Worm (Caenorhabditis elegans) whole organism, midembryonic: ENCODE results near the gene F36H12.5.
"Not testable (repeated sequence)": the region's sequence is repeated elsewhere in the genome, so short reads cannot be mapped to it uniquely, and the experiment has no call there.

Experiments used
- T22C8.4 ChIP-seq: fragments of 200-800 bp; sonication (Bioruptor generic); IDR thresholded peaks from 2 replicates; pipeline ENCODE4 v1.3.6; 2022; ENCODE audit warnings: missing genetic modification characterization, missing compliant biosample characterization
- cog-1 ChIP-seq: sonication (generic microtip); optimal IDR thresholded peaks from 2 replicates; lab custom pipeline; 2016; ENCODE audit warnings: missing genetic modification characterization, missing compliant biosample characterization
- flt-1 ChIP-seq: fragments of 200-800 bp; sonication (Bioruptor generic); IDR thresholded peaks from 2 replicates; pipeline ENCODE4 v1.3.6; 2022; ENCODE audit warnings: missing genetic modification characterization, missing compliant biosample characterization
- klf-2 ChIP-seq: fragments of 200-800 bp; sonication (Bioruptor generic); conservative IDR thresholded peaks from 2 replicates; pipeline ENCODE4 v1.3.6; 2022; ENCODE audit warnings: missing genetic modification reagents, missing genetic modification characterization, missing compliant biosample characterization
- med-1 ChIP-seq: sonication (generic microtip); optimal IDR thresholded peaks from 2 replicates; lab custom pipeline; 2017; ENCODE audit warnings: missing genetic modification characterization, mild to moderate bottlenecking, missing compliant biosample characterization, antibody characterized with exemption, missing genetic modification reagents; ENCODE audit not compliant: insufficient read depth
- ref-1 ChIP-seq: fragments of 200-800 bp; sonication (Bioruptor generic); conservative IDR thresholded peaks from 2 replicates; pipeline ENCODE4 v1.3.6; 2022; ENCODE audit warnings: missing genetic modification reagents, missing genetic modification characterization, missing compliant biosample characterization
- tab-1 ChIP-seq: fragments of 200-800 bp; sonication (Bioruptor generic); IDR thresholded peaks from 2 replicates; pipeline ENCODE4 v1.3.6; 2022; ENCODE audit warnings: missing genetic modification characterization, missing compliant biosample characterization
- ztf-23 ChIP-seq: fragments of 200-800 bp; sonication (Bioruptor generic); IDR thresholded peaks from 2 replicates; pipeline ENCODE4 v1.3.6; 2022; ENCODE audit warnings: missing genetic modification reagents, missing genetic modification characterization, missing compliant biosample characterization
- ztf-29 ChIP-seq: fragments of 200-800 bp; sonication (Bioruptor generic); IDR thresholded peaks from 2 replicates; pipeline ENCODE4 v1.3.6; 2022; ENCODE audit warnings: missing genetic modification reagents, missing genetic modification characterization, missing compliant biosample characterization

The F36H12.5 gene

ce11 chrIV:5258385-5258784 is 8.2 kb upstream of the F36H12.5 start, which contains the start of gene ttbk-2.1:
ttbk-2.1 (plus strand) TSS chrIV:5258685.
- TF ChIP-seq klf-2 (GFP tag; lab: Robert Waterston, UW); tab-1 (GFP tag; lab: Robert Waterston, UW); med-1 (GFP tag; lab: Kevin White, UChicago): not testable (repeated sequence)

ce11 chrIV:5260289-5260688 is 6.3 kb upstream of the F36H12.5 start, which contains the start of gene msp-19:
msp-19 (plus strand) TSS chrIV:5260589.
- not testable (repeated sequence) for TF ChIP-seq ztf-23 (GFP tag; lab: Robert Waterston, UW); cog-1 (tag; lab: Kevin White, UChicago); ztf-29 (GFP tag; lab: Robert Waterston, UW)

DNA sequence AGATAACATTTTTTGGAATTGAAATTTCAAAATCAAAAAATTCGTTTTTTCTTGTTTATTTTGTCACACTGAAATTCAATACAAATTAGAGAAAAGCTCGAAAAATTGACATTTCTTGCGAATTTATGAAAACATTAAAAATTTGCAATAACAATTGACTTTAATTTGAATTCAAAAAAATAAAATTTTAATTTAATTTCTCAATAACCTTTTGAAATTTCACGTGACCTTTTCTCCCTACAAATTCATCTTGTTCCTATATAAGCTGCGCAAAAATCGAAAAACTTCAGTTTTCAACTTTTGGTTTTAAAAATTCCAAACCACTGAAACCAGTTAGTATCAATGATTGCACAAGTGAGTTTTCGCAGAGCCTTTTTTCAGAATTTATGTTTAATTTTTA is 2.2 kb downstream of the F36H12.5 start, which contains the start of gene F36H12.4:
Gene F36H12.4, plus strand, starts transcription at position 301 of the 400 bp plus-strand sequence.
- TF ChIP-seq ztf-23 (GFP tag; lab: Robert Waterston, UW) (no peak), tab-1 (GFP tag; lab: Robert Waterston, UW) (no peak), med-1 (GFP tag; lab: Kevin White, UChicago) (no peak), cog-1 (tag; lab: Kevin White, UChicago) (no peak), ztf-29 (GFP tag; lab: Robert Waterston, UW) (no peak), T22C8.4 (GFP tag; lab: Robert Waterston, UW) (no peak)

DNA sequence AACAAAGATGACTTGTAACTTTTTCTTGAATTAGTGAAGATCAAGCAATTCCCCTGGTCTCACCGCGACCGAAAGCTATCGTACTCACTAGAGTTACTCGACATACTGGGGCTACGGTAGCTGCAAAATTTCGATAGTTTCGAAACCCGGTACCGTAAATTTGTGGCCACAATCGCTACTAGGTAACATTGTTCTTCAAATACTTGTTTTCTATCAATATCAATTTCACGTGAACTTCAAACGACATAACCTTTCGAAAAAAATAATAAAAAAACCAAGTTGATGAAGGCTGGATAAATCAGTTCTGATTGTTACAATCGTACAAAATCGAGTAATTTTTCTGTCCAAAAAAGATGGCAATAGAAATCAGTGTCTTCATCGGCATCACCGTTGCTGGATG is 5.9 kb downstream of the F36H12.5 start, which contains the start of gene F36H12.3:
Gene F36H12.3, plus strand, starts transcription at position 301 of the 400 bp plus-strand sequence.
- TF ChIP-seq ztf-23 (GFP tag; lab: Robert Waterston, UW) (no peak), ref-1 (GFP tag; lab: Robert Waterston, UW) (no peak), tab-1 (GFP tag; lab: Robert Waterston, UW) (no peak), flt-1 (GFP tag; lab: Robert Waterston, UW) (no peak), ztf-29 (GFP tag; lab: Robert Waterston, UW) (no peak), T22C8.4 (GFP tag; lab: Robert Waterston, UW) (no peak), klf-2 (GFP tag; lab: Robert Waterston, UW) (no peak), cog-1 (tag; lab: Kevin White, UChicago) (no peak), med-1 (GFP tag; lab: Kevin White, UChicago) (no peak)

DNA sequence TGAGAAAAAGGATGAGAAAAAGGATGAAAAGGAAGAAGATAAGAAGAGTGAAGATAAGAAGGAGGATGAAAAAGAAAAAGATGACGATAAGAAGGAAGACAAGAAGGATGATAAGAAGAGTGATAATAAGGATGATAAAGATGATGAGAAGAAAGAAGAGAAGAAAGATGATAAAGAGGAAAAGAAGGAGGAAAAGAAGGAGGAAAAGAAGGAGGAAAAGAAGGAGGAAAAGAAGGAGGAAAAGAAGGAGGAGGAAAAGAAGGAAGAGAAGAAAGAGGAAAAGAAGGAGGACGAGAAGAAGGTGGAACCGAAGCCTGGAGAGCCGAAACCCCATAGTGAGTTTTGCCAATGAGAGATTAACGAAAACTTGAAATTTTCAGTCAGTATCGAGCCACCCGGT is 6.8 kb downstream of the F36H12.5 start:
- TF ChIP-seq cog-1 (tag; lab: Kevin White, UChicago), result no peak
- no peak for TF ChIP-seq ztf-29 (GFP tag; lab: Robert Waterston, UW)
- TF ChIP-seq med-1 (GFP tag; lab: Kevin White, UChicago), result no peak
- no peak for TF ChIP-seq T22C8.4 (GFP tag; lab: Robert Waterston, UW)
- no peak for TF ChIP-seq ztf-23 (GFP tag; lab: Robert Waterston, UW)
- TF ChIP-seq ref-1 (GFP tag; lab: Robert Waterston, UW), result no peak
- TF ChIP-seq klf-2 (GFP tag; lab: Robert Waterston, UW), result no peak
- no peak for TF ChIP-seq tab-1 (GFP tag; lab: Robert Waterston, UW)
- TF ChIP-seq flt-1 (GFP tag; lab: Robert Waterston, UW), result no peak

DNA sequence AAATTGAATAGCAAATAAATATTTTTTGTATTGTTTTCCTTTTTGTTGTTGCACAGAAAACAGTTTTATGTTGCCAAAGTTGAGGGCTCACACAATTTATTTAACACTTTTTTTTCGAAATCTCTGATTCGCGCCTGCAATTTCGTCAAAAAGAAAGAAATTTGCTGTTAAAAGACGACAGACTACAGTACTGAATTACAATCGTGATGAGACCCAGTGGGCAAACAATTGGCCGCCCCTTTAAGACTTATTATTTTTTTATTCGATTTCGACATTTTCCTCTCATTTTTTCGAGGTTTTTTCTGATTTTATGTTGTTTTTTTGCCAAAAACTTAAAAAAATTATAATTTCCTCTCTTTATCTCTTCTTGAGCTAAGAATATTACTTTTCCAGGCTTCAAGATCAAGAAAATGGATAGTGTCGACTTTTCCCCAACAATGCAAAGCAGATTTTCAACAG is 7.6 kb downstream of the F36H12.5 start, which contains the start of gene slfl-4:
Gene slfl-4, plus strand, starts transcription at position 409 of the 459 bp plus-strand sequence.
- TF ChIP-seq flt-1 (GFP tag; lab: Robert Waterston, UW), result no peak
- no peak for TF ChIP-seq med-1 (GFP tag; lab: Kevin White, UChicago)
- no peak for TF ChIP-seq ztf-23 (GFP tag; lab: Robert Waterston, UW)
- no peak for TF ChIP-seq cog-1 (tag; lab: Kevin White, UChicago)
- no peak for TF ChIP-seq tab-1 (GFP tag; lab: Robert Waterston, UW)
- TF ChIP-seq klf-2 (GFP tag; lab: Robert Waterston, UW), result no peak
- TF ChIP-seq ztf-29 (GFP tag; lab: Robert Waterston, UW), result no peak
- no peak for TF ChIP-seq T22C8.4 (GFP tag; lab: Robert Waterston, UW)
- no peak for TF ChIP-seq ref-1 (GFP tag; lab: Robert Waterston, UW)

DNA sequence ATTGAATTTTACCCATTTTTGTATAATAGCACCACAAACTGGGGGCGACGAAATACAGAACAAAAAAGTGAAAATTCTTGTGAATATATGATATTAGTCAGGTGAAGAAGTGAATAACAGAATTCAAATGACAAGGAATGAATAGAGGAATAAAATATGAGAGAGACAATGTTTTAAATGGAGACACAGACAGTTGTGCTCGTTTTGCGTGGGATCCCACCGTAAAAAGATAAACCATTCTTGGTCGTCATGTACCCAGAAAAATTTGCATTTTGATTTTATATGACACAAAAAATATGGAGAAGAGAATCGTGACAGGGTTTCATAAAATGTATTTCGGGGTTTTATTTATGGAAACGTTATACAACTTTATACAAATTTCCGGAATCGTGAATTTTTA is 11.2 kb downstream of the F36H12.5 start, which contains the start of gene F36H12.17:
Gene F36H12.17, minus strand, starts transcription at position 101 of the 400 bp plus-strand sequence.
- TF ChIP-seq ref-1 (GFP tag; lab: Robert Waterston, UW) (no peak), T22C8.4 (GFP tag; lab: Robert Waterston, UW) (no peak), klf-2 (GFP tag; lab: Robert Waterston, UW) (no peak), med-1 (GFP tag; lab: Kevin White, UChicago) (no peak), ztf-23 (GFP tag; lab: Robert Waterston, UW) (no peak), ztf-29 (GFP tag; lab: Robert Waterston, UW) (no peak), tab-1 (GFP tag; lab: Robert Waterston, UW) (no peak), cog-1 (tag; lab: Kevin White, UChicago) (no peak), flt-1 (GFP tag; lab: Robert Waterston, UW) (no peak)

DNA sequence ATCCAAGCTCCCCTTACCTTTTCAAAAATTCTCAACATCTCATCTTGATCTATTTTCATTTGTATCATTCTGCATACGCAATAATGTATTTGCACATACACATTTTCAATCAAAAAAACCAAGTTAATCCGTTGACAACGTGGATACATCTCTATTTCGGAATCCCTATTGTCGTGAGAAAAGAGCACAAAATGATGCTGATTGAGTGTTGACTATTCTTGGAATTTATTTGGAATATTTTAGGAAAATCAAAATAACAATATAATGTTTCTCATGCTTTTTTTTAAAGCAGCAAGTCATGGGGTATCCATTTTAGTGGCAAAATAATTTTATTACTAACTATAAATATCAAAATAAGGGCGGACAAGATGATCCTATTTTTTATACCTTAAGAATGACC is 14.9 kb downstream of the F36H12.5 start:
- no peak for TF ChIP-seq flt-1 (GFP tag; lab: Robert Waterston, UW)
- TF ChIP-seq ztf-23 (GFP tag; lab: Robert Waterston, UW), result no peak
- no peak for TF ChIP-seq cog-1 (tag; lab: Kevin White, UChicago)
- no peak for TF ChIP-seq klf-2 (GFP tag; lab: Robert Waterston, UW)
- no peak for TF ChIP-seq med-1 (GFP tag; lab: Kevin White, UChicago)
- TF ChIP-seq tab-1 (GFP tag; lab: Robert Waterston, UW), result no peak
- TF ChIP-seq T22C8.4 (GFP tag; lab: Robert Waterston, UW), result no peak
- no peak for TF ChIP-seq ztf-29 (GFP tag; lab: Robert Waterston, UW)
- no peak for TF ChIP-seq ref-1 (GFP tag; lab: Robert Waterston, UW)

DNA sequence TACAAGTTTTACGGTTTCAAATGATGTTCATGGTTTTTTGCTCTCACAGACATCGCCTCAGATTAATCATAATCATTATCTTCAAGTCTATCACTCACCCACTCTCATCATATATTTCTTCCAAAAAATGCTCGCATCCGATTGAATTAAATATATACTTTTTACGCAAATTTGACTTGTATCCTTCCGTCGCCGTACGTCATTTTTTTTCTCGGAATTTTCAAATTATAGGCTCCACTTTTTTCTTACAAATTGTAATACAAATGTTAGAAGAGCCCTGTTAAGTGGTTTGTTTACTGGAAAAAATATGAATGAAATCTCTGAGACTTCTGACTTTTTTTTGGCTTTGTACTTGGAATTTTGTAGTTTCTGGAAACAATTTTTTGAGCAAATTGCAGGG is 20.6 kb downstream of the F36H12.5 start:
- TF ChIP-seq flt-1 (GFP tag; lab: Robert Waterston, UW) (no peak), tab-1 (GFP tag; lab: Robert Waterston, UW) (no peak), klf-2 (GFP tag; lab: Robert Waterston, UW) (no peak), ztf-23 (GFP tag; lab: Robert Waterston, UW) (no peak), cog-1 (tag; lab: Kevin White, UChicago) (no peak), T22C8.4 (GFP tag; lab: Robert Waterston, UW) (no peak), ztf-29 (GFP tag; lab: Robert Waterston, UW) (no peak), ref-1 (GFP tag; lab: Robert Waterston, UW) (no peak), med-1 (GFP tag; lab: Kevin White, UChicago) (no peak)
